Fruit fly (Drosophila melanogaster): ENCODE data around the gene bmm.

DNA sequence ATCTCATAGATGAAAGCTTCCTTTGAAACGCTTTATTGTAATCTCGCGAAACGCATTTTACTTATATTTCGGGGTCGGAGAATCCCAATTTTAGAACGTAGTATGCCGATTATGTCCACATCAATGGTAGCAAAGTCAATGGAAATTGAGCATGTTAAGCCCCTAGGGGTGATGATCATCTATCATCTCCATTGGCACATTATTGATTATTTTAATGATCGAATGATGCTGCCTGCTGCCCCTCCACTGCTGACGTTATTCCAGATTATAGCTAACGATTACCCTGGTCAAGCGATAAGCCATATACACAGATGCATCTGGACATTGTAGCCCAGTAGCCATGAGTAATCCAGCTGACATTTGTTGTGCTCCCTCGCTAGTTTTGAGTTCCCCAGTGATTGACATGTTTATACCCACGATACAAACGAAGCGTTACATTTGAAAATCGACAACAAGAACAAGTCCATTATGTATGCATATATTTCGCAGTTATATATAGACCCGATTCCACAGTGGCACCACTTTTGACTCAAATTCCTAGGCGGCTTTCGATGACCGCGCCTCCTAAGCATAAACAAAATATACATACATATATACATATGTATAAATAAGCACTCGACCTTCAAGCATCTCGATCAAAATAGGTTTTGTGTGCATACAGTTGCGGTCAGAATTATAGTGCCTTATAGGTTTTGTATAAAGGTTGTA, 1.8 kb downstream of the bmm start:
- no peak for TF ChIP-seq CTCF (optimal IDR thresholded peaks at IDR 0.05)
- no peak for TF ChIP-seq CG8478 (optimal IDR thresholded peaks at IDR 0.05)

Data from S2 (cell line).